Fruit fly (Drosophila melanogaster) whole organism, adult: ENCODE data around the gene CG10185.

ENCODE experiments used
- CG11617 ChIP-seq: fragments of 200-800 bp; sonication (Bioruptor generic); optimal IDR thresholded peaks from 2 replicates; lab custom pipeline; 2017; ENCODE audit warnings: mild to moderate bottlenecking, missing biosample characterization, missing genetic modification reagents, missing genetic modification characterization
- CG12768 ChIP-seq: fragments of 200-800 bp; sonication (Bioruptor generic); optimal IDR thresholded peaks from 2 replicates; lab custom pipeline; 2017; ENCODE audit warnings: missing biosample characterization, missing genetic modification characterization, mild to moderate bottlenecking, moderate library complexity, missing genetic modification reagents
- CG14711 ChIP-seq: fragments of 200-800 bp; sonication (Bioruptor generic); optimal IDR thresholded peaks from 2 replicates; lab custom pipeline; 2018; ENCODE audit warnings: missing biosample characterization, mild to moderate bottlenecking, missing genetic modification characterization, moderate library complexity
- CG1620 ChIP-seq: fragments of 200-800 bp; sonication (Bioruptor generic); optimal IDR thresholded peaks from 2 replicates; lab custom pipeline; 2016; ENCODE audit warnings: missing biosample characterization, missing genetic modification characterization
- CG33017 ChIP-seq: fragments of 200-800 bp; sonication (Bioruptor generic); optimal IDR thresholded peaks from 2 replicates; lab custom pipeline; 2018; ENCODE audit warnings: missing biosample characterization, mild to moderate bottlenecking, missing genetic modification characterization, moderate library complexity
- CG5204 ChIP-seq: fragments of 200-800 bp; sonication (Bioruptor generic); optimal IDR thresholded peaks from 2 replicates; lab custom pipeline; 2016; ENCODE audit warnings: missing biosample characterization, missing genetic modification characterization
- CG7045 ChIP-seq: fragments of 200-800 bp; sonication (Bioruptor generic); optimal IDR thresholded peaks from 2 replicates; lab custom pipeline; 2017; ENCODE audit warnings: missing biosample characterization, mild to moderate bottlenecking, missing genetic modification characterization
- CG7101 ChIP-seq: fragments of 200-800 bp; sonication (Bioruptor generic); optimal IDR thresholded peaks from 2 replicates; lab custom pipeline; 2018; ENCODE audit warnings: missing biosample characterization, mild to moderate bottlenecking, missing genetic modification characterization, moderate library complexity
- Clk ChIP-seq: fragments of 200-800 bp; sonication (Bioruptor generic); optimal IDR thresholded peaks from 2 replicates; lab custom pipeline; 2017; ENCODE audit warnings: missing biosample characterization, missing genetic modification characterization
- Crg-1 ChIP-seq: fragments of 200-800 bp; sonication (Bioruptor generic); optimal IDR thresholded peaks from 2 replicates; lab custom pipeline; 2016; ENCODE audit warnings: missing biosample characterization, missing genetic modification characterization
- Hr96 ChIP-seq: fragments of 200-800 bp; sonication (Bioruptor generic); optimal IDR thresholded peaks from 2 replicates; lab custom pipeline; 2016; ENCODE audit warnings: missing biosample characterization, missing genetic modification characterization
- Mnt ChIP-seq: fragments of 200-800 bp; sonication (Bioruptor generic); optimal IDR thresholded peaks from 2 replicates; lab custom pipeline; 2016; ENCODE audit warnings: missing biosample characterization, mild to moderate bottlenecking, missing genetic modification characterization
- bab1 ChIP-seq: fragments of 200-800 bp; sonication (Bioruptor generic); optimal IDR thresholded peaks from 3 replicates; lab custom pipeline; 2019; ENCODE audit warnings: missing biosample characterization, mild to moderate bottlenecking, missing genetic modification characterization, moderate library complexity
- cic ChIP-seq: fragments of 200-800 bp; sonication (Bioruptor generic); optimal IDR thresholded peaks from 2 replicates; lab custom pipeline; 2017; ENCODE audit warnings: missing biosample characterization, mild to moderate bottlenecking, missing genetic modification characterization, moderate library complexity
- cnc ChIP-seq, 2 experiments: fragments of >200 bp; optimal IDR thresholded peaks; 2 replicates each; lab custom pipeline; 2017
- kay ChIP-seq: fragments of 200-800 bp; sonication (Bioruptor generic); peaks from one replicate; lab custom pipeline; 2016; ENCODE audit warnings: missing biosample characterization, missing genetic modification characterization, borderline replicate concordance
- ovo ChIP-seq: fragments of 200-800 bp; sonication (Bioruptor generic); optimal IDR thresholded peaks from 2 replicates; lab custom pipeline; 2016; ENCODE audit warnings: missing biosample characterization, missing genetic modification characterization
- pad ChIP-seq: fragments of 200-800 bp; sonication (Bioruptor generic); optimal IDR thresholded peaks from 3 replicates; lab custom pipeline; 2017; ENCODE audit warnings: missing biosample characterization, missing genetic modification characterization, mild to moderate bottlenecking, moderate library complexity, missing genetic modification reagents
- tj ChIP-seq: fragments of 200-800 bp; sonication (Bioruptor generic); optimal IDR thresholded peaks from 3 replicates; lab custom pipeline; 2017; ENCODE audit warnings: missing biosample characterization, mild to moderate bottlenecking, missing genetic modification characterization, moderate library complexity
- toe ChIP-seq: fragments of 200-800 bp; sonication (Bioruptor generic); optimal IDR thresholded peaks from 2 replicates; lab custom pipeline; 2016; ENCODE audit warnings: missing biosample characterization, missing genetic modification characterization

The CG10185 gene

dm6 chr3R:16046030-16046429 is 21.4 kb downstream of the CG10185 start, which contains the start of gene Jhbp5:
TSS of gene Jhbp5 (minus strand) at chr3R:16046130.
- no peak for TF ChIP-seq ovo (GFP tag; lab: Kevin White, UChicago)
- TF ChIP-seq Mnt (GFP tag; lab: Kevin White, UChicago): no peak
- no peak for TF ChIP-seq bab1
- peak; percentile 72 for TF ChIP-seq tj (GFP tag; lab: Kevin White, UChicago)
- TF ChIP-seq CG11617 (GFP tag; lab: Kevin White, UChicago): no peak

dm6 chr3R:16042900-16043548 is 24.4 kb downstream of the CG10185 start, which contains the start of gene Jhbp4:
TSS of gene Jhbp4 (plus strand) at chr3R:16043498.
- TF ChIP-seq CG7045 (GFP tag; lab: Kevin White, UChicago) (no peak), CG12768 (GFP tag; lab: Kevin White, UChicago) (no peak), tj (GFP tag; lab: Kevin White, UChicago) (no peak), CG14711 (no peak), CG33017 (tag; lab: Kevin White, UChicago) (no peak), toe (GFP tag; lab: Kevin White, UChicago) (no peak), kay (no peak), pad (no peak), Crg-1 (GFP tag; lab: Kevin White, UChicago) (no peak), CG1620 (no peak), cnc (optimal IDR thresholded peaks at IDR 0.05; lab: Kevin White, UChicago) (no peak), bab1 (no peak), Mnt (GFP tag; lab: Kevin White, UChicago) (no peak), CG7101 (tag; lab: Kevin White, UChicago) (no peak), CG5204 (GFP tag; lab: Kevin White, UChicago) (no peak), Hr96 (GFP tag; lab: Kevin White, UChicago) (no peak), cic (no peak)

dm6 chr3R:16042137-16042899 is 25.1 kb downstream of the CG10185 start:
- TF ChIP-seq Hr96 (GFP tag; lab: Kevin White, UChicago) (no peak), ovo (GFP tag; lab: Kevin White, UChicago) (no peak), Mnt (GFP tag; lab: Kevin White, UChicago) (no peak), kay (no peak), CG11617 (GFP tag; lab: Kevin White, UChicago) (no peak), CG7101 (tag; lab: Kevin White, UChicago) (no peak)

- TF ChIP-seq CG14711: no peak
- TF ChIP-seq CG5204 (GFP tag; lab: Kevin White, UChicago): no peak
- TF ChIP-seq CG33017 (tag; lab: Kevin White, UChicago): no peak
- TF ChIP-seq CG7101 (tag; lab: Kevin White, UChicago): no peak
- TF ChIP-seq CG11617 (GFP tag; lab: Kevin White, UChicago): no peak
- TF ChIP-seq tj (GFP tag; lab: Kevin White, UChicago): no peak
- TF ChIP-seq Clk (GFP tag; lab: Kevin White, UChicago): no peak
- TF ChIP-seq cnc (optimal IDR thresholded peaks at IDR 0.05; lab: Kevin White, UChicago): no peak
- no peak for TF ChIP-seq ovo (GFP tag; lab: Kevin White, UChicago)
- TF ChIP-seq Crg-1 (GFP tag; lab: Kevin White, UChicago): no peak
- TF ChIP-seq Hr96 (GFP tag; lab: Kevin White, UChicago): no peak
- no peak for TF ChIP-seq CG1620
- no peak for TF ChIP-seq Mnt (GFP tag; lab: Kevin White, UChicago)
- TF ChIP-seq toe (GFP tag; lab: Kevin White, UChicago): no peak
- no peak for TF ChIP-seq cic
Measured at dm6 chr3R:16040925-16041324, 26.5 kb downstream of the CG10185 start.

- TF ChIP-seq cnc (optimal IDR thresholded peaks at IDR 0.05; lab: Kevin White, UChicago) (no peak), Crg-1 (GFP tag; lab: Kevin White, UChicago) (no peak), CG1620 (no peak), CG7101 (tag; lab: Kevin White, UChicago) (no peak)
Measured at dm6 chr3R:16039557-16039956, 27.8 kb downstream of the CG10185 start.

dm6 chr3R:16038049-16038448 is 29.3 kb downstream of the CG10185 start:
- TF ChIP-seq pad: no peak
- TF ChIP-seq CG33017 (tag; lab: Kevin White, UChicago): no peak
- no peak for TF ChIP-seq cnc (optimal IDR thresholded peaks at IDR 0.05; lab: Kevin White, UChicago)
- TF ChIP-seq Crg-1 (GFP tag; lab: Kevin White, UChicago): no peak
- no peak for TF ChIP-seq CG14711
- no peak for TF ChIP-seq Mnt (GFP tag; lab: Kevin White, UChicago)
- TF ChIP-seq ovo (GFP tag; lab: Kevin White, UChicago): no peak
- TF ChIP-seq kay: no peak
- no peak for TF ChIP-seq CG11617 (GFP tag; lab: Kevin White, UChicago)
- no peak for TF ChIP-seq Hr96 (GFP tag; lab: Kevin White, UChicago)
- no peak for TF ChIP-seq CG7101 (tag; lab: Kevin White, UChicago)
- no peak for TF ChIP-seq CG12768 (GFP tag; lab: Kevin White, UChicago)
- no peak for TF ChIP-seq CG7045 (GFP tag; lab: Kevin White, UChicago)
- TF ChIP-seq tj (GFP tag; lab: Kevin White, UChicago): no peak
- no peak for TF ChIP-seq CG1620
